Fruit fly (Drosophila melanogaster) whole organism, embryonic: ENCODE measurements around the gene CG46439.

ENCODE experiments used
- Ada2b ChIP-seq: fragments of 200-800 bp; sonication (Bioruptor generic); IDR thresholded peaks from 2 replicates; pipeline ENCODE4 v1.3.6; 2022; ENCODE audit warnings: missing biosample characterization, missing genetic modification characterization
- Antp ChIP-seq: fragments of 200-800 bp; sonication (Bioruptor generic); optimal IDR thresholded peaks from 3 replicates; lab custom pipeline; 2016; ENCODE audit warnings: missing biosample characterization, missing genetic modification characterization
- BEAF-32 ChIP-seq: fragments of 200-800 bp; sonication (Bioruptor generic); optimal IDR thresholded peaks from 3 replicates; lab custom pipeline; 2017; ENCODE audit warnings: missing biosample characterization, missing genetic modification characterization, mild to moderate bottlenecking, moderate library complexity, missing genetic modification reagents
- Bdp1 ChIP-seq: fragments of 200-800 bp; sonication (Bioruptor generic); optimal IDR thresholded peaks from 3 replicates; lab custom pipeline; 2016; ENCODE audit warnings: missing biosample characterization, missing genetic modification characterization
- CG10543 ChIP-seq: fragments of 200-800 bp; sonication (Bioruptor generic); optimal IDR thresholded peaks from 3 replicates; lab custom pipeline; 2017; ENCODE audit warnings: missing biosample characterization, mild to moderate bottlenecking, missing genetic modification characterization, moderate library complexity
- CG13424 ChIP-seq: fragments of 200-800 bp; sonication (Bioruptor generic); optimal IDR thresholded peaks from 2 replicates; lab custom pipeline; 2019; ENCODE audit warnings: missing biosample characterization, mild to moderate bottlenecking, missing genetic modification characterization, moderate library complexity
- CG14441 ChIP-seq: fragments of 200-800 bp; sonication (Bioruptor generic); IDR thresholded peaks from 2 replicates; pipeline ENCODE4 v1.3.6; 2022; ENCODE audit warnings: missing biosample characterization, missing genetic modification characterization
- CG17328 ChIP-seq: fragments of 200-800 bp; sonication (Bioruptor generic); IDR thresholded peaks from 2 replicates; pipeline ENCODE4 v1.3.6; 2022; ENCODE audit warnings: missing biosample characterization, missing genetic modification characterization
- CG1832 ChIP-seq: fragments of 200-800 bp; sonication (Bioruptor generic); optimal IDR thresholded peaks from 2 replicates; lab custom pipeline; 2017; ENCODE audit warnings: missing biosample characterization, mild to moderate bottlenecking, missing genetic modification characterization, inconsistent platforms
- CG2120 ChIP-seq: fragments of 200-800 bp; sonication (Bioruptor generic); optimal IDR thresholded peaks from 3 replicates; lab custom pipeline; 2016; ENCODE audit warnings: missing biosample characterization, missing genetic modification characterization
- CG3163 ChIP-seq: fragments of 200-800 bp; sonication (Bioruptor generic); optimal IDR thresholded peaks from 3 replicates; lab custom pipeline; 2016; ENCODE audit warnings: missing biosample characterization, missing genetic modification characterization
- CG5953 ChIP-seq: fragments of 200-800 bp; sonication (Bioruptor generic); IDR thresholded peaks from 2 replicates; pipeline ENCODE4 v1.3.6; 2022; ENCODE audit warnings: missing biosample characterization, missing genetic modification characterization
- CG6791 ChIP-seq: fragments of 200-800 bp; sonication (Bioruptor generic); IDR thresholded peaks from 3 replicates; pipeline ENCODE4 v1.3.6; 2022; ENCODE audit warnings: missing biosample characterization, missing genetic modification characterization; ENCODE audit not compliant: partially characterized antibody
- CG9797 ChIP-seq: fragments of 200-800 bp; sonication (Bioruptor generic); optimal IDR thresholded peaks from 3 replicates; lab custom pipeline; 2018; ENCODE audit warnings: missing biosample characterization, mild to moderate bottlenecking, missing genetic modification characterization
- CoRest ChIP-seq: fragments of 200-800 bp; sonication (Bioruptor generic); optimal IDR thresholded peaks from 3 replicates; lab custom pipeline; 2018; ENCODE audit warnings: missing biosample characterization, mild to moderate bottlenecking, missing genetic modification characterization, moderate library complexity
- Dad ChIP-seq: fragments of 200-800 bp; sonication (Bioruptor generic); optimal IDR thresholded peaks from 3 replicates; lab custom pipeline; 2016; ENCODE audit warnings: missing biosample characterization, missing genetic modification characterization
- Dref ChIP-seq: fragments of 200-800 bp; sonication (Bioruptor generic); IDR thresholded peaks from 2 replicates; pipeline ENCODE4 v1.3.6; 2022; ENCODE audit warnings: missing biosample characterization, missing genetic modification characterization
- ERR ChIP-seq: fragments of 200-800 bp; sonication (Bioruptor generic); optimal IDR thresholded peaks from 2 replicates; lab custom pipeline; 2016; ENCODE audit warnings: missing biosample characterization, missing genetic modification characterization
- Ets97D ChIP-seq: fragments of 200-800 bp; sonication (Bioruptor generic); optimal IDR thresholded peaks from 3 replicates; lab custom pipeline; 2016; ENCODE audit warnings: missing biosample characterization, missing genetic modification characterization
- GATAe ChIP-seq: fragments of 200-800 bp; sonication (Bioruptor generic); conservative IDR thresholded peaks from 2 replicates; pipeline ENCODE4 v1.3.6; 2022; ENCODE audit warnings: missing biosample characterization, missing genetic modification characterization
- Gug ChIP-seq: fragments of 200-800 bp; sonication (Bioruptor generic); IDR thresholded peaks from 4 replicates; pipeline ENCODE4 v1.3.6; 2022; ENCODE audit warnings: missing biosample characterization, missing genetic modification characterization
- Hr51 ChIP-seq, 2 experiments: fragments of 200-800 bp; sonication (Bioruptor generic); optimal IDR thresholded peaks; 2 replicates in 1 of 2; 3 replicates in 1 of 2; lab custom pipeline; 2016 to 2018; ENCODE audit warnings: missing biosample characterization in 2 of 2, missing genetic modification characterization in 2 of 2, mild to moderate bottlenecking in 1 of 2, moderate library complexity in 1 of 2
- Lpt ChIP-seq: fragments of >200 bp; optimal IDR thresholded peaks from 2 replicates; lab custom pipeline; 2018; ENCODE audit warnings: missing biosample characterization, missing genetic modification characterization
- Meics ChIP-seq: fragments of 200-800 bp; sonication (Bioruptor generic); optimal IDR thresholded peaks from 2 replicates; lab custom pipeline; 2017; ENCODE audit warnings: missing biosample characterization, mild to moderate bottlenecking, missing genetic modification characterization
- NFAT ChIP-seq: fragments of 200-800 bp; sonication (Bioruptor generic); IDR thresholded peaks from 2 replicates; pipeline ENCODE4 v1.3.6; 2022; ENCODE audit warnings: missing biosample characterization, missing genetic modification characterization
- Sox102F ChIP-seq: fragments of 200-800 bp; sonication (Bioruptor generic); optimal IDR thresholded peaks from 2 replicates; lab custom pipeline; 2018; ENCODE audit warnings: missing biosample characterization, mild to moderate bottlenecking, missing genetic modification characterization, moderate library complexity
- Stat92E ChIP-seq, 3 experiments: fragments of >200 bp in 2 of 3; fragments of 200-800 bp in 1 of 3; sonication (Bioruptor generic) in 1 of 3; optimal IDR thresholded peaks; 2 replicates each; lab custom pipeline; 2017 to 2019; ENCODE audit warnings: missing biosample characterization in 3 of 3, missing genetic modification characterization in 3 of 3, mild to moderate bottlenecking in 1 of 3, moderate library complexity in 1 of 3
- ara ChIP-seq: fragments of 200-800 bp; sonication (Bioruptor generic); IDR thresholded peaks from 2 replicates; pipeline ENCODE4 v1.3.6; 2022; ENCODE audit warnings: missing biosample characterization, missing genetic modification characterization
- ato ChIP-seq: fragments of 200-800 bp; sonication (Bioruptor generic); IDR thresholded peaks from 2 replicates; pipeline ENCODE4 v1.3.6; 2022; ENCODE audit warnings: missing biosample characterization, missing genetic modification characterization; ENCODE audit not compliant: partially characterized antibody
- chif ChIP-seq, 2 experiments: fragments of 200-800 bp; sonication (Bioruptor generic); optimal IDR thresholded peaks; 3 replicates each; lab custom pipeline; 2016; ENCODE audit warnings: missing biosample characterization in 2 of 2, missing genetic modification characterization in 2 of 2
- ci ChIP-seq: fragments of 200-800 bp; sonication (Bioruptor generic); IDR thresholded peaks from 3 replicates; pipeline ENCODE4 v1.3.6; 2022; ENCODE audit warnings: missing biosample characterization, missing genetic modification characterization
- crp ChIP-seq, 2 experiments: fragments of 200-800 bp; sonication (Bioruptor generic); optimal IDR thresholded peaks; 2 replicates in 1 of 2; 3 replicates in 1 of 2; lab custom pipeline; 2017; ENCODE audit warnings: missing biosample characterization in 2 of 2, missing genetic modification characterization in 2 of 2, mild to moderate bottlenecking in 1 of 2, moderate library complexity in 1 of 2
- dysf ChIP-seq: fragments of 200-800 bp; sonication (Bioruptor generic); IDR thresholded peaks from 3 replicates; pipeline ENCODE4 v1.3.6; 2022; ENCODE audit warnings: missing biosample characterization, missing genetic modification characterization
- fd102C ChIP-seq: fragments of 200-800 bp; sonication (Bioruptor generic); optimal IDR thresholded peaks from 2 replicates; lab custom pipeline; 2018; ENCODE audit warnings: missing biosample characterization, mild to moderate bottlenecking, missing genetic modification characterization, moderate library complexity
- gcm ChIP-seq: fragments of 200-800 bp; sonication (Bioruptor generic); optimal IDR thresholded peaks from 2 replicates; lab custom pipeline; 2019; ENCODE audit warnings: missing biosample characterization, mild to moderate bottlenecking, missing genetic modification characterization, moderate library complexity
- gcm2 ChIP-seq: fragments of 200-800 bp; sonication (Bioruptor generic); optimal IDR thresholded peaks from 2 replicates; lab custom pipeline; 2016; ENCODE audit warnings: missing biosample characterization, missing genetic modification characterization
- gfzf ChIP-seq: fragments of 200-800 bp; sonication (Bioruptor generic); optimal IDR thresholded peaks from 2 replicates; lab custom pipeline; 2016; ENCODE audit warnings: missing biosample characterization, mild to moderate bottlenecking, missing genetic modification characterization, moderate library complexity
- gro ChIP-seq: fragments of 200-800 bp; sonication (Bioruptor generic); optimal IDR thresholded peaks from 2 replicates; lab custom pipeline; 2016; ENCODE audit warnings: missing biosample characterization, missing genetic modification characterization
- kah ChIP-seq: fragments of 200-800 bp; sonication (Bioruptor generic); optimal IDR thresholded peaks from 2 replicates; lab custom pipeline; 2018; ENCODE audit warnings: missing biosample characterization, mild to moderate bottlenecking, missing genetic modification characterization
- lilli ChIP-seq: fragments of 200-800 bp; sonication (Bioruptor generic); optimal IDR thresholded peaks from 3 replicates; lab custom pipeline; 2016; ENCODE audit warnings: missing biosample characterization, missing genetic modification characterization
- nmo ChIP-seq: fragments of 200-800 bp; sonication (Bioruptor generic); optimal IDR thresholded peaks from 2 replicates; lab custom pipeline; 2018; ENCODE audit warnings: missing biosample characterization, mild to moderate bottlenecking, missing genetic modification characterization, moderate library complexity
- pho ChIP-seq: fragments of 200-800 bp; sonication (Bioruptor generic); optimal IDR thresholded peaks from 2 replicates; lab custom pipeline; 2016; ENCODE audit warnings: missing biosample characterization, missing genetic modification characterization
- pum ChIP-seq: fragments of 200-800 bp; sonication (Bioruptor generic); optimal IDR thresholded peaks from 2 replicates; lab custom pipeline; 2016; ENCODE audit warnings: missing biosample characterization, missing genetic modification characterization
- rib ChIP-seq: fragments of 200-800 bp; sonication (Bioruptor generic); IDR thresholded peaks from 2 replicates; pipeline ENCODE4 v1.3.6; 2022; ENCODE audit warnings: missing biosample characterization, missing genetic modification characterization
- salm ChIP-seq: fragments of 200-800 bp; sonication (Bioruptor generic); optimal IDR thresholded peaks from 2 replicates; lab custom pipeline; 2018; ENCODE audit warnings: missing biosample characterization, mild to moderate bottlenecking, missing genetic modification characterization
- sug ChIP-seq: fragments of 200-800 bp; optimal IDR thresholded peaks from 2 replicates; lab custom pipeline; 2019; ENCODE audit warnings: missing biosample characterization, mild to moderate bottlenecking, missing genetic modification characterization, moderate library complexity
- vnd ChIP-seq: fragments of 200-800 bp; sonication (Bioruptor generic); IDR thresholded peaks from 3 replicates; pipeline ENCODE4 v1.3.6; 2022; ENCODE audit warnings: missing biosample characterization, missing genetic modification characterization; ENCODE audit not compliant: partially characterized antibody
- z ChIP-seq: fragments of 200-800 bp; sonication (Bioruptor generic); IDR thresholded peaks from 3 replicates; pipeline ENCODE4 v1.3.6; 2022; ENCODE audit warnings: missing biosample characterization, missing genetic modification characterization
- zen ChIP-seq: fragments of 200-800 bp; sonication (Bioruptor generic); optimal IDR thresholded peaks from 3 replicates; lab custom pipeline; 2018; ENCODE audit warnings: missing biosample characterization, mild to moderate bottlenecking, missing genetic modification characterization, moderate library complexity
- zen2 ChIP-seq: fragments of 200-800 bp; sonication (Bioruptor generic); IDR thresholded peaks from 3 replicates; pipeline ENCODE4 v1.3.6; 2022; ENCODE audit warnings: missing biosample characterization, missing genetic modification characterization; ENCODE audit not compliant: partially characterized antibody

Gene CG46439

dm6 chr3L:11123088-11123487 is 27.0 kb upstream of the CG46439 start, which contains the start of the genes Ufd1 and NaPi-III (continued):
- TF ChIP-seq ara (GFP tag; lab: Robert Waterston, UW) = no peak
- peak; percentile 46 for TF ChIP-seq lilli (GFP tag; lab: Kevin White, UChicago)
- peak; percentile 94 for TF ChIP-seq kah (GFP tag; lab: Kevin White, UChicago)
- TF ChIP-seq CG13424 = peak; percentile 23
- peak; percentile 16 for TF ChIP-seq Bdp1 (GFP tag; lab: Kevin White, UChicago)
- TF ChIP-seq gfzf (GFP tag; lab: Kevin White, UChicago) = peak; percentile 98
- no peak for TF ChIP-seq fd102C (GFP tag; lab: Kevin White, UChicago)
- peak; percentile 41 for TF ChIP-seq CG2120 (GFP tag; lab: Kevin White, UChicago)
- TF ChIP-seq ERR = peak; percentile 51
- TF ChIP-seq Gug = peak; percentile 26; the same call in 1 of the 4 replicates
- TF ChIP-seq pho = peak; percentile 35
- TF ChIP-seq CG17328 (GFP tag; lab: Robert Waterston, UW) = no peak
- no peak for TF ChIP-seq rib (GFP tag; lab: Robert Waterston, UW)
- TF ChIP-seq Sox102F = peak; percentile 16
- peak; percentile 39 for TF ChIP-seq zen (tag; lab: Kevin White, UChicago)
- TF ChIP-seq CG14441 (GFP tag; lab: Robert Waterston, UW) = peak; percentile 56
- peak; percentile 65; the same call in 2 of the 3 replicates for TF ChIP-seq zen2 (GFP tag; lab: Robert Waterston, UW)
- TF ChIP-seq gro = peak; percentile 71
- no peak for TF ChIP-seq CG5953 (GFP tag; lab: Robert Waterston, UW)
- peak; percentile 92 for TF ChIP-seq Ets97D
- peak; percentile 61; the same call in 2 of the 3 replicates for TF ChIP-seq vnd (GFP tag; lab: Robert Waterston, UW)
- peak; percentile 38; the same call in 1 of the 3 replicates for TF ChIP-seq dysf (GFP tag; lab: Robert Waterston, UW)
- peak; percentile 74 for TF ChIP-seq nmo (GFP tag; lab: Kevin White, UChicago)
- TF ChIP-seq CoRest (tag; lab: Kevin White, UChicago) = peak; percentile 73
- no peak for TF ChIP-seq salm
- TF ChIP-seq Hr51 (GFP tag; optimal IDR thresholded peaks at IDR 0.05; lab: Kevin White, UChicago) = peak in 1 of 2 experiments; percentile 12
- TF ChIP-seq GATAe (GFP tag; lab: Robert Waterston, UW) = peak; percentile 50; the same call in 1 of the 2 replicates
- peak; percentile 78 for TF ChIP-seq Dref (GFP tag; lab: Robert Waterston, UW)
- no peak for TF ChIP-seq z (GFP tag; lab: Robert Waterston, UW)
- TF ChIP-seq pum (GFP tag; lab: Kevin White, UChicago) = peak; percentile 29
- peak in 1 of 3 experiments; percentile 80 for TF ChIP-seq Stat92E (GFP tag; optimal IDR thresholded peaks at IDR 0.05; lab: Kevin White, UChicago)
- TF ChIP-seq ci (GFP tag; lab: Robert Waterston, UW) = peak; percentile 48; the same call in 1 of the 3 replicates
- TF ChIP-seq Antp (GFP tag; lab: Kevin White, UChicago) = peak; percentile 10
- TF ChIP-seq chif (GFP tag; optimal IDR thresholded peaks at IDR 0.05; lab: Kevin White, UChicago) = peak in 1 of 2 experiments; percentile 35
- peak; percentile 94 for TF ChIP-seq CG9797 (GFP tag; lab: Kevin White, UChicago)
- TF ChIP-seq crp (GFP tag; optimal IDR thresholded peaks at IDR 0.05; lab: Kevin White, UChicago) = peak in 1 of 2 experiments; percentile 69
- TF ChIP-seq CG3163 (GFP tag; lab: Kevin White, UChicago) = peak; percentile 15
- no peak for TF ChIP-seq Ada2b (GFP tag; lab: Robert Waterston, UW)
- no peak for TF ChIP-seq CG1832
- TF ChIP-seq CG10543 (GFP tag; lab: Kevin White, UChicago) = no peak
- TF ChIP-seq BEAF-32 = peak; percentile 92
- TF ChIP-seq gcm (GFP tag; lab: Kevin White, UChicago) = peak; percentile 8
- TF ChIP-seq Dad (GFP tag; lab: Kevin White, UChicago) = peak; percentile 59
- TF ChIP-seq CG6791 (GFP tag; lab: Robert Waterston, UW) = peak; percentile 90
- TF ChIP-seq Lpt (GFP tag; lab: Kevin White, UChicago) = no peak
- peak; percentile 72 for TF ChIP-seq NFAT (GFP tag; lab: Robert Waterston, UW)
- TF ChIP-seq gcm2 (GFP tag; lab: Kevin White, UChicago) = no peak
- peak; percentile 63 for TF ChIP-seq sug (tag; lab: Kevin White, UChicago)
- TF ChIP-seq ato (GFP tag; lab: Robert Waterston, UW) = peak; percentile 84
- no peak for TF ChIP-seq Meics
